Fruit fly (Drosophila melanogaster) whole organism, embryonic: ENCODE results near the gene eIF3i.

ENCODE experiments used
- CG15269 ChIP-seq: fragments of 200-800 bp; sonication (Bioruptor generic); optimal IDR thresholded peaks from 2 replicates; lab custom pipeline; 2018; ENCODE audit warnings: missing biosample characterization, mild to moderate bottlenecking, missing genetic modification characterization, moderate library complexity
- CG9932 ChIP-seq: fragments of 200-800 bp; sonication (Bioruptor generic); IDR thresholded peaks from 2 replicates; pipeline ENCODE4 v1.3.6; 2022; ENCODE audit warnings: missing biosample characterization, missing genetic modification characterization
- H15 ChIP-seq: fragments of 200-800 bp; sonication (Bioruptor generic); IDR thresholded peaks from 3 replicates; pipeline ENCODE4 v1.3.6; 2022; ENCODE audit warnings: missing biosample characterization, missing genetic modification characterization
- chinmo ChIP-seq: fragments of 200-800 bp; sonication (Bioruptor generic); IDR thresholded peaks from 4 replicates; pipeline ENCODE4 v1.3.6; 2022; ENCODE audit warnings: missing biosample characterization, missing genetic modification characterization; ENCODE audit not compliant: partially characterized antibody

DNA sequence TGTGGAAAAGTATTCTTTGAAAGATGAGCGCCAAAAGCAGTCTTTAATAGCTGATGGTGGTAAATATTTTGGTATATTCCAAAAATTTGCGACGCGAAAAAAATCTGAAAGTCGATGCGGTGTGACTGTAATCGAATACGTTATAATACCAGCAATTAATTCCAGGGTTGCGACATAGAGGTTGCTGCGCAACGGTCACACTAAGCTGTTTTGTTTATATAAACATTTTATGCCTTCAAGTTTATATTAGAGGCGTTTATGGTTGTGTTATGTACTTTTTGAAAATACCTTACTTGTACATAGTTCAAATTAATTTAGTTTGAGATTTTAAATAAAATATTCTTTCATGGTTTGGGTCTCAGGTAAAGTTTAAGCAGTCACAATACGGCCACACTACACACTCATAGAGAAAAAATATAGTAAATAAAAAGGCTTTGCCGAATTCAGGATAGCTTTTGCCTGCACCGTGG lies 3.8 kb upstream of the eIF3i start, which contains the start of gene CG14043:
- TF ChIP-seq chinmo (GFP tag; lab: Robert Waterston, UW) (no peak), H15 (GFP tag; lab: Robert Waterston, UW) (no peak), CG9932 (GFP tag; lab: Robert Waterston, UW) (peak; percentile 37; the same call in 1 of the 2 replicates), CG15269 (tag; lab: Kevin White, UChicago) (no peak)
